Worm (Caenorhabditis elegans): ENCODE data around the gene tbc-8.

ce11 chrIII:10362920-10363319, 1.8 kb upstream of the tbc-8 start:
- TF ChIP-seq elt-3 (tag; optimal IDR thresholded peaks at IDR 0.05) (no peak), mml-1 (tag; optimal IDR thresholded peaks at IDR 0.05) (no peak), snpc-4 (tag; optimal IDR thresholded peaks at IDR 0.05) (no peak), nhr-76 (tag; optimal IDR thresholded peaks at IDR 0.05) (no peak), ZK546.5 (tag; optimal IDR thresholded peaks at IDR 0.05) (no peak), sea-2 (GFP tag; optimal IDR thresholded peaks at IDR 0.05) (no peak), tbx-2 (tag; optimal IDR thresholded peaks at IDR 0.05) (no peak), jun-1 (tag; optimal IDR thresholded peaks at IDR 0.05) (no peak), daf-12 (tag; optimal IDR thresholded peaks at IDR 0.05) (no peak), aly-2 (tag; optimal IDR thresholded peaks at IDR 0.05) (no peak), R02D3.7 (tag; optimal IDR thresholded peaks at IDR 0.05) (no peak)
